Fruit fly (Drosophila melanogaster): ENCODE data around the gene TrissinR.

- no peak for TF ChIP-seq chm (GFP tag; IDR thresholded peaks at IDR 0.05)
- no peak for TF ChIP-seq Ssrp (tag; optimal IDR thresholded peaks at IDR 0.05)
- no peak for TF ChIP-seq luna (GFP tag; optimal IDR thresholded peaks at IDR 0.05)
Observed at dm6 chr2L:5801926-5802325, 21.9 kb upstream of the TrissinR start, which contains the start of the genes CG14005 and CG7239.
